Worm (Caenorhabditis elegans): ENCODE data around the gene R10F2.6.

The R10F2.6 gene

ce11 chrIII:2920866-2921265 is 23.0 kb downstream of the R10F2.6 start:
- no peak for TF ChIP-seq C34B4.2 (tag; optimal IDR thresholded peaks at IDR 0.05)
- TF ChIP-seq lin-14 (GFP tag; optimal IDR thresholded peaks at IDR 0.05): peak; percentile 3

DNA sequence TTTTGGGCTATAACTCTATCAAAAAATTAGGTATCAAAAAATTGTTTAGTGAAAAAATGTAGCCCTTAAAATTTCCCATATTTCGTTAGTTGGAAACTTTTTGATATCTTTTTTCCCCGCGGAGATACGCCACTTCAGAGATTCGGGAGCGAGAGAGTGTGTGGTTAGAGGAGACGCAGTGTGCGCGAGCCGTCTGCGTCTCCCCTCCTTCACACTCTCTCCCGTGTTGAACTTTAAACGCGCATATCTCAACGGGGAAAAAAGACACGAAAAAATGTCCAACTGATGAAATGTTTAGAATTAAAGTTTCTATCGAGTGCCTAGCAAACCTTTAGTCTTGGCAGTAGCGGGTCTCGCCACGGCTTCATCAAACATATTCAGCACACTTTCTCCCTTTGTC is 23.6 kb downstream of the R10F2.6 start:
- TF ChIP-seq sptf-1 (tag; optimal IDR thresholded peaks at IDR 0.05) (no peak), efl-1 (optimal IDR thresholded peaks at IDR 0.05) (no peak), efl-1 (GFP tag; optimal IDR thresholded peaks at IDR 0.05 in 1 of 2) (peak in 1 of 2 experiments; percentile 88)

- TF ChIP-seq fkh-4 (tag; optimal IDR thresholded peaks at IDR 0.05; ENCODE audit: borderline replicate concordance) (no peak), lin-15B (tag; optimal IDR thresholded peaks at IDR 0.05) (no peak), fkh-10 (GFP tag; optimal IDR thresholded peaks at IDR 0.05) (no peak), fos-1 (tag; optimal IDR thresholded peaks at IDR 0.05) (no peak), efl-3 (GFP tag; optimal IDR thresholded peaks at IDR 0.05) (no peak), nhr-90 (tag; optimal IDR thresholded peaks at IDR 0.05; ENCODE audit: poor library complexity) (no peak), xbp-1 (tag; optimal IDR thresholded peaks at IDR 0.05) (no peak), elt-2 (tag; optimal IDR thresholded peaks at IDR 0.05) (no peak), nhr-47 (tag; optimal IDR thresholded peaks at IDR 0.05) (no peak), ceh-82 (tag; optimal IDR thresholded peaks at IDR 0.05) (no peak), nhr-77 (tag; optimal IDR thresholded peaks at IDR 0.05) (no peak), dsc-1 (tag; optimal IDR thresholded peaks at IDR 0.05) (no peak), aha-1 (tag; optimal IDR thresholded peaks at IDR 0.05) (no peak), ceh-8 (GFP tag; optimal IDR thresholded peaks at IDR 0.05) (no peak), dpl-1 (GFP tag; optimal IDR thresholded peaks at IDR 0.05) (no peak)
Observed at ce11 chrIII:2918655-2919054, 25.2 kb downstream of the R10F2.6 start.

- peak; percentile 74 for TF ChIP-seq ces-1 (GFP tag; optimal IDR thresholded peaks at IDR 0.05)
- peak; percentile 55 for TF ChIP-seq lin-14 (GFP tag; optimal IDR thresholded peaks at IDR 0.05)
- TF ChIP-seq fkh-10 (GFP tag; optimal IDR thresholded peaks at IDR 0.05): peak; percentile 54
- TF ChIP-seq C34B4.2 (tag; optimal IDR thresholded peaks at IDR 0.05): no peak
- TF ChIP-seq nhr-85 (tag): peak; percentile 9
- TF ChIP-seq lir-3 (tag; optimal IDR thresholded peaks at IDR 0.05; ENCODE audit: poor library complexity): no peak
- no peak for TF ChIP-seq ets-5 (GFP tag; IDR thresholded peaks at IDR 0.05)
- TF ChIP-seq lin-13 (GFP tag; optimal IDR thresholded peaks at IDR 0.05): no peak
Observed at ce11 chrIII:2914029-2914428, 29.9 kb downstream of the R10F2.6 start.

- TF ChIP-seq unc-30 (tag; optimal IDR thresholded peaks at IDR 0.05) (no peak), ceh-90 (tag; optimal IDR thresholded peaks at IDR 0.05) (no peak), fkh-10 (GFP tag; optimal IDR thresholded peaks at IDR 0.05) (no peak), efl-1 (optimal IDR thresholded peaks at IDR 0.05) (no peak), efl-1 (GFP tag; optimal IDR thresholded peaks at IDR 0.05 in 1 of 2) (no peak)
Observed at ce11 chrIII:2912916-2913315, 31.0 kb downstream of the R10F2.6 start.

DNA sequence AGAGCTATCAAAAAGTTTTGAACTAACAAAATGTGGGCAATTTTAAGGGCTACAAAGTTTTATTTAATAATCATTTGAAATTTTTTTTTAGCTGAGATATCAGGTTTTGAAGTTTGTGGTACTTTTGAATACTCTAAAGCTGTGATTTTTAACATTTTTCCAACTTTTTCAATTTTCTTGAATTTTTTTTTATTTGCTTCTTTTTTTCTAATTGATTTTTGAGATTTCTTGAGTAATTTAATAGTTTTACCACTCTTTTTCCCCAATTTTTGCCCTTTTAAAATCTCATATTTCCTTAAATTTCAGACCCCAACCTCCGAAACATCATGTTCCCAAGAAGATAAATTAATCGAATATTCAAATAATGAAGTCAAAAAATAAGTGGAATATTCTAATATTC is 33.3 kb downstream of the R10F2.6 start, which contains the start of gene cdh-1:
cdh-1 (plus strand) TSS at position 301 of the 400 bp plus-strand sequence.
- TF ChIP-seq mdl-1 (tag; optimal IDR thresholded peaks at IDR 0.05): no peak
- no peak for TF ChIP-seq pax-3 (tag; optimal IDR thresholded peaks at IDR 0.05)
- TF ChIP-seq fkh-10 (GFP tag; optimal IDR thresholded peaks at IDR 0.05): no peak

- TF ChIP-seq blmp-1 (tag; optimal IDR thresholded peaks at IDR 0.05): peak; percentile 18
- no peak for TF ChIP-seq nhr-11 (tag; optimal IDR thresholded peaks at IDR 0.05)
- TF ChIP-seq zip-4 (GFP tag; optimal IDR thresholded peaks at IDR 0.05): no peak
- no peak for TF ChIP-seq mef-2 (tag; optimal IDR thresholded peaks at IDR 0.05)
- TF ChIP-seq lin-39 (tag; optimal IDR thresholded peaks at IDR 0.05): no peak
Observed at ce11 chrIII:2908859-2909258, 35.0 kb downstream of the R10F2.6 start.
